Fruit fly (Drosophila melanogaster) whole organism, larva: ENCODE data around the gene CG7536.
A peak's percentile ranks its signal among the peaks of the same experiment; 100 is the strongest.

Experiments
- noc ChIP-seq: fragments of 200-800 bp; sonication (Bioruptor generic); optimal IDR thresholded peaks from 3 replicates; lab custom pipeline; 2019; ENCODE audit warnings: missing biosample characterization, mild to moderate bottlenecking, missing genetic modification characterization, moderate library complexity

CG7536 gene

DNA sequence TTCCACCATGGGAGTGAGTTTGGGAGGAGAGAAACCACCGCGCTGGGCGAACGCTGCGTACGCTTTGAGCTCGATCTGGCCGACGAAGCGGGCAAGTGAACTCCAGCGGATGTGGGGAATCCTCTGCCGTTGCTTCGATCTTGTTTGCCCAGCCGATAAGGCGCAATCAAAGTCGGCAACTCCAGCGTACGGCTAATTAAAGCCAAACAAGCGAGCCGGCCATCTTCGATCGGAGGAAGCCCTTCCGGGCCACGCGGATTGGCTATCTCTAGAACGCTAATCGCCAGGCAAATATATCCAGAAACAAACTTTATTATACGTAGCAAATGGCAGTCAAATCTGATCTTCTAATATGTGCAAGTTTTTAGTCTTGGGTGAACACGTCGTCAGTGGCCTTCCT lies at the start of gene CG7536:
Gene CG7536, minus strand, starts transcription at position 101 of the 400 bp plus-strand sequence.
- TF ChIP-seq noc: no peak

dm6 chrX:18136910-18137849 lies 48.8 kb upstream of the CG7536 start, which contains the start of gene ari-1:
Gene ari-1 (minus strand): TSS chrX:18137784.
- no peak for TF ChIP-seq noc

DNA sequence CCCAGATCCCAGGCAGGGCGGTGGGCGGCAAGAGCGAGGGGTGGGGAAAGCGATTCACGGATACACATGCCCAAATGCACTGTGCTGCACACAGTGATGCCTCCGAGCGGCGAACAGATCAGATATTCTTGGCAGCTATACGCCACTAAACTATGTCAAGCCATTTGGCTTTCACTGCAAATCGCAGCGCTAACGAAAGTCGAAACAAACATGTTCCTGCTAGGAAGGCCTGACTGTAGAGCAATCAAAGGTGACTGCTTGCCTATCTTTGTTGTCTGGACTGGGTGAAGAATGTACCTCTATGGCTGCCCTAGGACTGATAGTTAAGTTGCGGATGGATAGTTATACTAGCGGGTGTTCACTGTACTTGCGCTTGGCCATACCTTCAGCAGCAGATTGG lies 47.7 kb upstream of the CG7536 start:
- TF ChIP-seq noc: no peak

- no peak for TF ChIP-seq noc
Observed at dm6 chrX:18130168-18130567, 41.8 kb upstream of the CG7536 start, which contains the start of gene CG43133. Gene CG43133 (minus strand): TSS chrX:18130178.

DNA sequence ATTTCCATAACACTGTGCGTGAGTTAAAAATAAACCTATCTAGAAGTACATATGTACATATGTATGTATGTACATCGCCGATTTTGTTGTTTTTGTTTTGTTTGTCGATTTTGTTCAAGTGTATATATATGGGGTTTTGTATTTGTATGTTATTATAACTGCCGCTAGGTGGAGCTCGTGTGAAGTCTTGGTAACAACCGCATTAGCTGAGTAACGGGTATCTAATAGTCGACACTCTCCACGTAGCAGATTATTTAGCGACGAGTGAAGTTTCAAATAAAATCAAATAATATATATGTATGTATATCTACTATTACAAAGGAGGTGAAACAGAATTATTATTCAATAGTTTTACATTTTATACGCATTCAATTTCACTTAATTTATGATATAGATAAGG lies 41.0 kb upstream of the CG7536 start:
- TF ChIP-seq noc: no peak

DNA sequence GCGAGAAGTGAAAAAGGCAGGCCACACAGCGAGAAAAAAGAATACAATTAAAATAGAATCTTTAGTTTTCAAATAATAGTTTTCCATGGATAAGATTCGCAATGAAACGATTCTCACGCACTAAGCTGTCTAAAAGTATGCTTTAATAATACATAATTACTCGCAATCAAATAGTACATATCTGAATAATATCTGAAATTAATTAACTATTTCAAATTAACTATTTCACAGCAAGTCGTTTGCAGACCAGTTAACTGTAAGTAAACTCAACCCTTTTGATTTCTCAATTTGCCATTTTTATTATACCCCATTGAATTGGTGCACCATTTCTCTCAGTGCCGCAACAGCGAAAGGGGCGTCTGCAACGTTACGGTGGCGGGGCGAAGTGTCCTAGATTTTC lies 37.2 kb upstream of the CG7536 start:
- TF ChIP-seq noc: no peak

- TF ChIP-seq noc: no peak
Observed at dm6 chrX:18118519-18118918, 30.2 kb upstream of the CG7536 start.

DNA sequence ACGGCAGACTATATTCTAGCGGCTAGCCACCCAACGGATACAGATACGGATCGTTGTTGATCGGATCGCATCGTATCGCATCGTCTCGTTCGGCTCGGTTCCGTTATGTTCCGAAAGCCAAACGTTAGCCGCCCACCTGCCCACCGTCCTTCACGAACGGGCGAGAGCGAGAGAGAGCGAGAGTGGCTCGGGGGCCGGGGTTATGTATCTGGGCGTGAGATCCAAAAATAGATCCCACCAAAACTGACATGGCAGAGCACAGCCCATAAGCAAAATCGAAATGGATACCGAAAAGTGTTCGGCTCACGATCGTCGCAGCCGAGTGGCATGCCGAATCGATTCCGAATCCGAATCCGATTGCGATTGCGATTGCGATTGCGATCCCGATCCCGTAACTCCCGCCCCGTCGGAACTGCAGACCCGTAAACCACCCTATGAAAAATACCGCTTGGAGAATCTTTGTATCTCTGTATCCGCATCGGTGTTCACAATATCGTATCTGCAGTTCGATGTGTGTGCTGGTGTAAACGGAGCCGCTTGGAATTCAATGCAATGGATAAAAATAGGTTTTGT lies 28.6 kb upstream of the CG7536 start, which contains the start of gene wupA:
Gene wupA, minus strand, starts transcription at position 112 of the 573 bp plus-strand sequence.
- TF ChIP-seq noc: no peak

DNA sequence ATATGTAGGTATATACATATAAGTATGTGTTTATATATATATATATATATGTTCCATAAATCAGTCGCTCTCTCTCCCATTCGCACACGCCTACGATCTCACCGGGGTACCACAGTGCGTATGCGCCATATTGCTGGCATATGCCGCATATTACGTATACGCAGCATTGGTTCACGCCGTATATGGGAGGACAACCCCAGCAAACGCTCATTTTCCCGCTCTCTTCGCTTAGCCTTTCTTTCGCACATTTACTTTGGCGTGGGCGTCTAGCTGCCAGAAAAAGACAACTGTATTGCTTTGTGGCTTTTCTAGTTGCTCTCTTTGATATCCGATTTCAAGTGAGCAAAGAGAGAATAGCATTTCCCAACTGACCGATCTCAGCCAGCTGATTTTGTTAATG lies 26.4 kb upstream of the CG7536 start:
- no peak for TF ChIP-seq noc

- no peak for TF ChIP-seq noc
Observed at dm6 chrX:18108676-18109075, 20.3 kb upstream of the CG7536 start.

DNA sequence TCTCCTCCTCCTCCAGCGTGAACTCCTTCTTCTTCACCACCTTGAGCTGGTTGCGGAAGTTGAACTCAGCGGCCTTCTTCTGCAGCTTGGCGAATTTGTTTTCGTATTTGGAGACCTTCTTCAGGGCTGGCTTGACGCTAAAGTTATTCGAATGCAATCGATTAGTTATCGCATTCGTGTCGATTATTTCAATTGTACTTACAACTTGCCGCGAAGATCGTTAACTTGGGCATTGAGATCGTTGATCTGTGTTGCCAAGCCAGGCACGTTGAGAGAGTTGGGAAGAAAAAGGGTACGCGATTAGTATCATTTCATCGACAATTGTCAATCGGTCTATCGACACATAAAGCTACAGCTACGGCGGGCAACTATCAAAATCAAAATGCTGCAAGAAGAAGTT lies 18.4 kb upstream of the CG7536 start:
- TF ChIP-seq noc: no peak

dm6 chrX:18103353-18103752 lies 15.0 kb upstream of the CG7536 start, which contains the start of gene CG7135:
Gene CG7135 (plus strand): TSS chrX:18103653.
- no peak for TF ChIP-seq noc

- no peak for TF ChIP-seq noc
Observed at dm6 chrX:18101778-18102177, 13.4 kb upstream of the CG7536 start, which contains the start of gene Taf8. Gene Taf8 (plus strand): TSS chrX:18101970.

- peak; percentile 21 for TF ChIP-seq noc
Observed at dm6 chrX:18101098-18101711, 12.9 kb upstream of the CG7536 start, which contains the start of gene Mvb12. Gene Mvb12 (minus strand): TSS chrX:18101314.

DNA sequence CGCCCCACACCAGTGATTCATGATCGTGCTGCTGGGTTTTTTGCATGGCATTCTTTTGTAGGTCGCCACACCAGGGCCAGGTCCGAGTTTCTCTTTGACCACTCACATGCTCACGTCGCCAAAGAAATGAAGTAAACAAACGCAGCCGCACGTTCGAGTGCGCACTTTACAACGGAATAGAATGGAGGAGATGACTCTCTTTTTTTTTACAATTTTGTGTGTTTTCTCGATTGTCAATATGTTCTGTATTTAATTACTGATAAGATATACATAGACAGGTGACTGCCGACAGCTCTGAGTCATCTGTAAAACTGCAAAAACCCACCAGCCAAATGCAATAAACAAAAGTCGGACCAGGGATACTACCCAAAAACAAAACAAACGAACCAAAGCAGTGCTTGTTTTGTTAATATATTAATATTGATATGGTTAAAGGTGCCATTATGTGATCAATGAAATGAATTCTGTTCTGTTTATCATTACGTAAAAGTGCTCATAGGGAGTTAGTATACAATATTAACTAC lies 11.9 kb upstream of the CG7536 start:
- TF ChIP-seq noc: no peak

- TF ChIP-seq noc: peak; percentile 87
Observed at dm6 chrX:18094747-18095352, 6.5 kb upstream of the CG7536 start.
